Worm (Caenorhabditis elegans) whole organism, L3 larva: ENCODE results near the gene srh-234.

Experiments used
- R02D3.7 ChIP-seq: fragments of 150-350 bp; optimal IDR thresholded peaks from 2 replicates; lab custom pipeline; 2014; ENCODE audit warnings: missing biosample characterization, missing genetic modification characterization
- ZK546.5 ChIP-seq: sonication (generic microtip); optimal IDR thresholded peaks from 2 replicates; lab custom pipeline; 2017; ENCODE audit warnings: missing biosample characterization, missing genetic modification characterization
- ama-1 ChIP-seq: fragments of 150-350 bp; optimal IDR thresholded peaks from 2 replicates; lab custom pipeline; 2018
- ceh-16 ChIP-seq: sonication (generic microtip); optimal IDR thresholded peaks from 2 replicates; lab custom pipeline; 2017; ENCODE audit warnings: missing biosample characterization, missing genetic modification characterization
- ceh-28 ChIP-seq: fragments of 150-350 bp; optimal IDR thresholded peaks from 2 replicates; lab custom pipeline; 2014; ENCODE audit warnings: missing biosample characterization, missing genetic modification reagents, missing genetic modification characterization
- ceh-82 ChIP-seq: fragments of 150-350 bp; optimal IDR thresholded peaks from 2 replicates; lab custom pipeline; 2014; ENCODE audit warnings: missing biosample characterization, missing genetic modification characterization
- ceh-9 ChIP-seq: sonication (generic microtip); optimal IDR thresholded peaks from 2 replicates; lab custom pipeline; 2018; ENCODE audit warnings: missing biosample characterization, missing genetic modification characterization
- daf-12 ChIP-seq: fragments of 150-350 bp; optimal IDR thresholded peaks from 2 replicates; lab custom pipeline; 2014; ENCODE audit warnings: missing biosample characterization, missing genetic modification reagents, missing genetic modification characterization
- egl-5 ChIP-seq: fragments of 150-350 bp; optimal IDR thresholded peaks from 2 replicates; lab custom pipeline; 2017; ENCODE audit warnings: missing biosample characterization, missing genetic modification reagents, missing genetic modification characterization, inconsistent platforms
- elt-1 ChIP-seq: fragments of 150-350 bp; optimal IDR thresholded peaks from 2 replicates; lab custom pipeline; 2014; ENCODE audit warnings: missing biosample characterization, missing genetic modification characterization
- elt-2 ChIP-seq: sonication (generic microtip); optimal IDR thresholded peaks from 2 replicates; lab custom pipeline; 2016; ENCODE audit warnings: missing genetic modification reagents, mild to moderate bottlenecking, missing genetic modification characterization, missing compliant biosample characterization
- elt-3 ChIP-seq, 3 experiments: fragments of 150-350 bp in 1 of 3; sonication (generic microtip) in 2 of 3; optimal IDR thresholded peaks; 2 replicates in 2 of 3; 4 replicates in 1 of 3; lab custom pipeline; 2014 to 2017; ENCODE audit warnings: missing biosample characterization in 3 of 3, missing genetic modification characterization in 3 of 3
- eor-1 ChIP-seq, 2 experiments: fragments of 150-350 bp; optimal IDR thresholded peaks; 2 replicates each; lab custom pipeline; 2014 to 2018; ENCODE audit warnings: missing biosample characterization in 2 of 2, missing genetic modification characterization in 2 of 2
- fkh-10 ChIP-seq: sonication (generic microtip); optimal IDR thresholded peaks from 2 replicates; lab custom pipeline; 2017; ENCODE audit warnings: missing biosample characterization, missing genetic modification reagents, missing genetic modification characterization
- fkh-2 ChIP-seq: fragments of 150-350 bp; optimal IDR thresholded peaks from 2 replicates; lab custom pipeline; 2014; ENCODE audit warnings: missing biosample characterization, missing genetic modification reagents, missing genetic modification characterization
- hmg-11 ChIP-seq: sonication (generic microtip); optimal IDR thresholded peaks from 2 replicates; lab custom pipeline; 2016; ENCODE audit warnings: missing genetic modification characterization, missing compliant biosample characterization
- jun-1 ChIP-seq: fragments of 150-350 bp; optimal IDR thresholded peaks from 2 replicates; lab custom pipeline; 2014; ENCODE audit warnings: missing biosample characterization, missing genetic modification reagents, missing genetic modification characterization
- lin-15B ChIP-seq: fragments of 150-350 bp; optimal IDR thresholded peaks from 2 replicates; lab custom pipeline; 2014; ENCODE audit warnings: missing biosample characterization, missing genetic modification characterization
- lsy-12 ChIP-seq: sonication (generic microtip); optimal IDR thresholded peaks from 2 replicates; lab custom pipeline; 2016; ENCODE audit warnings: mild to moderate bottlenecking, missing genetic modification characterization, missing compliant biosample characterization
- mdl-1 ChIP-seq: fragments of 150-350 bp; optimal IDR thresholded peaks from 2 replicates; lab custom pipeline; 2014; ENCODE audit warnings: missing biosample characterization, missing genetic modification characterization
- nfya-1 ChIP-seq: sonication (generic microtip); optimal IDR thresholded peaks from 2 replicates; lab custom pipeline; 2017; ENCODE audit warnings: missing genetic modification characterization, mild to moderate bottlenecking, missing compliant biosample characterization, antibody characterized with exemption, moderate library complexity; ENCODE audit not compliant: insufficient read depth
- nhr-11 ChIP-seq: fragments of 150-350 bp; optimal IDR thresholded peaks from 2 replicates; lab custom pipeline; 2014; ENCODE audit warnings: missing biosample characterization, missing genetic modification characterization
- nhr-12 ChIP-seq: fragments of 150-350 bp; optimal IDR thresholded peaks from 2 replicates; lab custom pipeline; 2014; ENCODE audit warnings: missing biosample characterization, missing genetic modification characterization
- nhr-23 ChIP-seq: fragments of 150-350 bp; optimal IDR thresholded peaks from 2 replicates; lab custom pipeline; 2014; ENCODE audit warnings: missing biosample characterization, missing genetic modification reagents, missing genetic modification characterization
- nhr-237 ChIP-seq: fragments of 150-350 bp; optimal IDR thresholded peaks from 2 replicates; lab custom pipeline; 2014; ENCODE audit warnings: missing biosample characterization, missing genetic modification characterization
- nhr-25 ChIP-seq: sonication (generic microtip); optimal IDR thresholded peaks from 2 replicates; lab custom pipeline; 2017; ENCODE audit warnings: missing biosample characterization, missing genetic modification characterization
- nhr-28 ChIP-seq: fragments of 150-350 bp; optimal IDR thresholded peaks from 2 replicates; lab custom pipeline; 2014; ENCODE audit warnings: missing biosample characterization, missing genetic modification characterization
- nhr-43 ChIP-seq: sonication (generic microtip); optimal IDR thresholded peaks from 2 replicates; lab custom pipeline; 2016; ENCODE audit warnings: mild to moderate bottlenecking, missing genetic modification characterization, missing compliant biosample characterization; ENCODE audit not compliant: poor library complexity, severe bottlenecking
- nhr-67 ChIP-seq: fragments of 150-350 bp; optimal IDR thresholded peaks from 2 replicates; lab custom pipeline; 2014; ENCODE audit warnings: missing biosample characterization, missing genetic modification characterization
- nhr-76 ChIP-seq: fragments of 150-350 bp; sonication (generic microtip); optimal IDR thresholded peaks from 5 replicates; lab custom pipeline; 2014; ENCODE audit warnings: missing biosample characterization, missing genetic modification characterization
- nhr-77 ChIP-seq: fragments of 150-350 bp; optimal IDR thresholded peaks from 2 replicates; lab custom pipeline; 2014; ENCODE audit warnings: missing biosample characterization, missing genetic modification characterization
- pha-4 ChIP-seq: fragments of 150-350 bp; optimal IDR thresholded peaks from 2 replicates; lab custom pipeline; 2014; ENCODE audit warnings: missing biosample characterization, missing genetic modification reagents, missing genetic modification characterization
- pqm-1 ChIP-seq: fragments of 150-350 bp; optimal IDR thresholded peaks from 2 replicates; lab custom pipeline; 2017; ENCODE audit warnings: missing biosample characterization, missing genetic modification characterization, inconsistent platforms
- sea-2 ChIP-seq: fragments of 150-350 bp; sonication (generic microtip); optimal IDR thresholded peaks from 4 replicates; lab custom pipeline; 2014; ENCODE audit warnings: missing biosample characterization, missing genetic modification reagents, missing genetic modification characterization
- skn-1 ChIP-seq: fragments of 150-350 bp; optimal IDR thresholded peaks from 2 replicates; lab custom pipeline; 2014; ENCODE audit warnings: missing biosample characterization, missing genetic modification characterization
- snpc-4 ChIP-seq: fragments of 150-350 bp; optimal IDR thresholded peaks from 2 replicates; lab custom pipeline; 2014; ENCODE audit warnings: missing biosample characterization, missing genetic modification characterization
- unc-39 ChIP-seq: sonication (generic microtip); optimal IDR thresholded peaks from 4 replicates; lab custom pipeline; 2017; ENCODE audit warnings: missing biosample characterization, missing genetic modification characterization
- unc-62 ChIP-seq: fragments of 150-350 bp; sonication (generic microtip); optimal IDR thresholded peaks from 4 replicates; lab custom pipeline; 2014; ENCODE audit warnings: missing biosample characterization, missing genetic modification reagents, missing genetic modification characterization
- ztf-11 ChIP-seq: fragments of 150-350 bp; optimal IDR thresholded peaks from 2 replicates; lab custom pipeline; 2014; ENCODE audit warnings: missing biosample characterization, missing genetic modification characterization
- ztf-4 ChIP-seq: fragments of 150-350 bp; optimal IDR thresholded peaks from 2 replicates; lab custom pipeline; 2014; ENCODE audit warnings: missing biosample characterization, missing genetic modification characterization

srh-234 gene

DNA sequence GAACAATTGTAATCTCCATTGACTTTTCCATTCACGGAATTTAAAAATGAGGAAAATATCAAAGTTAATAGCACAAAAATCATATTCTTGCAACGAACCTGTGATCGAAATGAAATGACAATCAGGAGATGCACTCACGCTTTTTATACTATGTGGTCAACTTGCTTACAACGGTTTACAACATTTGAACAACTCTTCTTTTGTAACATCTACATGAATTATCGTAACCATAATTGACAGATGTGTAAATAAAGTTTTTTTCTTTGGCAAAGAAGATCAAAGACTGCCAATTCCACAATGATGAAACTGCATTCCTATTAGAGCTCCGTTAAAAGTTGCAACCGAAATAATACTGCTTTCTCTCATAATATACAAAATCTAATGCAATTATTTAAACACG is 11.9 kb downstream of the srh-234 start, which contains the start of gene F07C4.10:
F07C4.10 (minus strand) TSS at position 101 of the 400 bp plus-strand sequence.
- TF ChIP-seq unc-39 (no peak), fkh-10 (GFP tag; lab: Kevin White, UChicago) (no peak), ceh-16 (tag; lab: Kevin White, UChicago) (no peak), nhr-25 (tag; lab: Kevin White, UChicago) (no peak), elt-1 (tag; lab: Kevin White, UChicago) (no peak), jun-1 (tag; lab: Kevin White, UChicago) (no peak), R02D3.7 (tag; lab: Kevin White, UChicago) (no peak), nhr-28 (tag; lab: Kevin White, UChicago) (no peak), eor-1 (tag; optimal IDR thresholded peaks at IDR 0.05; lab: Kevin White, UChicago) (no peak), fkh-2 (no peak), pha-4 (tag; lab: Kevin White, UChicago) (no peak), snpc-4 (no peak), ceh-82 (tag; lab: Kevin White, UChicago) (no peak)
- TF ChIP-seq, all 47 proteins: peak for 0

DNA sequence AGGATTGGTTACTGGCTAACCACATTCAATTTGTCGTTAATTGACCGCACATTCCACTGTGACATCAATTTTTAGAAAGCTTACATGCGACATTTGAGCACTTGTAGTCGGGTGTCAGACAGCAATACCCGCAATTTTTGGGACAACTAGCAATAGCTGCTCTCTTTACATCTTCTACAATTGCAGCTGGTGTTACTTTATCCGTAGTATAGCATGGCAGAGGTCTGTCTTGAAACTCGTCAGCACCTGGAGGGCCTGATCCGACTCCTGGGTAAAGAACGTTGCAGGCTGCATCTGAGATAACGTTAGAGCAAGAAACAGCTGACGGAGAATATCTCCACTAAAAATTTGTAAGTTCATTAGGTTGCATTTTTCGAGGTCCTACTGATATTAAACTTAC is 12.3 kb downstream of the srh-234 start:
- TF ChIP-seq skn-1 (tag; lab: Kevin White, UChicago): no peak
- TF ChIP-seq unc-62 (GFP tag; lab: Kevin White, UChicago): no peak
- no peak for TF ChIP-seq elt-2 (tag; lab: Kevin White, UChicago)
- TF ChIP-seq nhr-67: no peak
- TF ChIP-seq lin-15B (tag; lab: Kevin White, UChicago): no peak
- no peak for TF ChIP-seq ceh-9 (tag; lab: Kevin White, UChicago)
- TF ChIP-seq sea-2: no peak
- TF ChIP-seq nhr-43: no peak
- TF ChIP-seq nfya-1: no peak
- no peak for TF ChIP-seq eor-1 (tag; optimal IDR thresholded peaks at IDR 0.05; lab: Kevin White, UChicago)
- no peak for TF ChIP-seq mdl-1 (tag; lab: Kevin White, UChicago)
- TF ChIP-seq nhr-23 (tag; lab: Kevin White, UChicago): no peak
- no peak for TF ChIP-seq pqm-1 (tag; lab: Kevin White, UChicago)
- TF ChIP-seq nhr-11: no peak
- TF ChIP-seq ZK546.5 (tag; lab: Kevin White, UChicago): no peak
- no peak for TF ChIP-seq elt-3 (tag; optimal IDR thresholded peaks at IDR 0.05; lab: Kevin White, UChicago)
- TF ChIP-seq ceh-82 (tag; lab: Kevin White, UChicago): no peak
- TF ChIP-seq ztf-4 (tag; lab: Kevin White, UChicago): no peak
- TF ChIP-seq egl-5 (tag; lab: Kevin White, UChicago): no peak
- TF ChIP-seq elt-1 (tag; lab: Kevin White, UChicago): no peak

DNA sequence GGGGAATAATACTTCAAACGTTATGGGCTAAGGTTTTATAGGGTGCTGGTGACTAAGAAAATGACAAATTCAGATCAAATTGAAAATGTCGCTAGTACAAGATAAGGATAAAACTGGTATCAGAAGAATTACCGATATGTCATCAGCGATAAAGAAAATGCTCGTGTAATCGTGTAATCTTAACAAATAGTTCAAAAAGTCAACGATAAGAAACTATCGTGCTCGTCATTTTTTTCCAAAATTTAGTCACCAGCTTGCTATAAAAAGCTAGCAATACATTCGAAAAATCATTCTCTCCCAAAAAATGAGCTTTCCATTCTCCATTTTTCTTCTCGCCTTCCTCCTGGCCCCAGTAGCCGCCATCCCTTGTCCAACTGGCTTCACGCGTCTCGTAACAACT is 13.9 kb downstream of the srh-234 start, which contains the start of gene clec-45:
clec-45 (plus strand) TSS at position 301 of the 400 bp plus-strand sequence.
- no peak for TF ChIP-seq egl-5 (tag; lab: Kevin White, UChicago)
- TF ChIP-seq unc-39: no peak
- no peak for TF ChIP-seq lsy-12
- TF ChIP-seq nhr-12: no peak
- TF ChIP-seq daf-12 (tag; lab: Kevin White, UChicago): no peak
- no peak for TF ChIP-seq lin-15B (tag; lab: Kevin White, UChicago)
- TF ChIP-seq ama-1 (lab: Kevin White, UChicago): no peak
- no peak for TF ChIP-seq nhr-237 (tag; lab: Kevin White, UChicago)
- no peak for TF ChIP-seq mdl-1 (tag; lab: Kevin White, UChicago)
- TF ChIP-seq nhr-77 (tag; lab: Kevin White, UChicago): no peak
- no peak for TF ChIP-seq nhr-76 (tag; lab: Kevin White, UChicago)
- no peak for TF ChIP-seq R02D3.7 (tag; lab: Kevin White, UChicago)
- no peak for TF ChIP-seq pha-4 (tag; lab: Kevin White, UChicago)
- no peak for TF ChIP-seq hmg-11 (tag; lab: Kevin White, UChicago)
- TF ChIP-seq ceh-28: no peak
- no peak for TF ChIP-seq pqm-1 (tag; lab: Kevin White, UChicago)
- no peak for TF ChIP-seq ztf-11 (tag; lab: Kevin White, UChicago)
